Fruit fly (Drosophila melanogaster): Measurements from ENCODE around the gene Klp98A.

The Klp98A gene

DNA sequence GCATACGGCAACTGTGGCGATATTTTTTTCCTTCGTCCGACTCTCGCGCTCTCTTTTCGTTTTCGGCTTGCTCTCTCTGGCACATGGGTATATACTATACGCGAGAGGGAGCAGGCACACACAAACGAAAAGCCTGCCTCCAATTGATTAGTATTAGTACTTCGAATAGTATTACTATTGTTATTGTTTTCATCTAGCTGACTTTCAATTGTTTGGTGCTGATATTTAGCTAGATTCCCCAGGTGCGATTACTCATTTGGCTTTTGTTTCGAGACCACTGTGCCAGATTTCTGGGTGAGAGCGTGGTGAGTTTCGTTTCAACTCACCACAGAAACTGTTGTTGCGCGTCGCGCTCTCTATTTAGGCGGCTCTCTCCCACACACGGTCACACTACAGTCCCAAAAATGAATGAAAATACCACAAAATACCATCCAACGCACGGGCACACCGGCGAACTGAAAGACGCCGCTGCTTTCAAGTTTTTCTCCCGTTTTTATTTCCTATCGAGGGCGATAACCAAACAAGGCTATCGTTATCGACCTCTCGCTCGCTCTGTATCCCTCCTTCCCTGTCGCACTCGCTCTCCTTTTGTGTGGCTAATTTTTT lies 22.4 kb upstream of the Klp98A start (continued):
- TF ChIP-seq seq (GFP tag; IDR thresholded peaks at IDR 0.05): no peak
- TF ChIP-seq CG4360 (GFP tag; IDR thresholded peaks at IDR 0.05): no peak
- peak; percentile 31 for TF ChIP-seq pnt (GFP tag; optimal IDR thresholded peaks at IDR 0.05)
- peak; percentile 48 for TF ChIP-seq CG7839 (tag; optimal IDR thresholded peaks at IDR 0.05)
- TF ChIP-seq E2f2 (GFP tag; IDR thresholded peaks at IDR 0.05): no peak
- TF ChIP-seq CG18619 (GFP tag; optimal IDR thresholded peaks at IDR 0.05): peak; percentile 37
- TF ChIP-seq CG9876 (GFP tag; optimal IDR thresholded peaks at IDR 0.05): peak; percentile 19
- TF ChIP-seq CG11504 (tag; optimal IDR thresholded peaks at IDR 0.05): peak; percentile 60
- TF ChIP-seq CG18599 (GFP tag; optimal IDR thresholded peaks at IDR 0.05): peak; percentile 89
- no peak for TF ChIP-seq wor (GFP tag; IDR thresholded peaks at IDR 0.05)
- TF ChIP-seq Optix (GFP tag; IDR thresholded peaks at IDR 0.05): no peak
- no peak for TF ChIP-seq NFAT (GFP tag; IDR thresholded peaks at IDR 0.05)
- no peak for TF ChIP-seq sim (GFP tag; IDR thresholded peaks at IDR 0.05)
- TF ChIP-seq grau (tag; optimal IDR thresholded peaks at IDR 0.05): peak; percentile 68
- peak in 1 of 3 experiments; percentile 45 for TF ChIP-seq Stat92E (GFP tag; optimal IDR thresholded peaks at IDR 0.05)
- peak; percentile 87 for TF ChIP-seq gfzf (GFP tag; optimal IDR thresholded peaks at IDR 0.05)
- no peak for TF ChIP-seq CG17361 (GFP tag; IDR thresholded peaks at IDR 0.05)
- peak; percentile 95 for TF ChIP-seq sens (GFP tag)
- peak; percentile 85 for TF ChIP-seq CrebB (tag; optimal IDR thresholded peaks at IDR 0.05)
- TF ChIP-seq z (GFP tag; IDR thresholded peaks at IDR 0.05): no peak
- no peak for TF ChIP-seq yki (optimal IDR thresholded peaks at IDR 0.05)
- no peak for TF ChIP-seq CG2889 (GFP tag; IDR thresholded peaks at IDR 0.05)
- no peak for TF ChIP-seq Ptx1 (GFP tag; IDR thresholded peaks at IDR 0.05)
- peak; percentile 54 for TF ChIP-seq chn (GFP tag; optimal IDR thresholded peaks at IDR 0.05)
- TF ChIP-seq CG8478 (optimal IDR thresholded peaks at IDR 0.05): peak; percentile 8
- no peak for TF ChIP-seq kni (GFP tag; optimal IDR thresholded peaks at IDR 0.05)
- peak in 1 of 3 experiments; percentile 31 for TF ChIP-seq lola (GFP tag; optimal IDR thresholded peaks at IDR 0.05)
- peak; percentile 25 for TF ChIP-seq Spps (tag; optimal IDR thresholded peaks at IDR 0.05)
- TF ChIP-seq croc (GFP tag; conservative IDR thresholded peaks at IDR 0.05): no peak
- TF ChIP-seq HmgD (GFP tag; optimal IDR thresholded peaks at IDR 0.05): peak; percentile 39
- peak; percentile 54 for TF ChIP-seq Camta (GFP tag; optimal IDR thresholded peaks at IDR 0.05)
- TF ChIP-seq fru (optimal IDR thresholded peaks at IDR 0.05): no peak
- TF ChIP-seq CG18476 (GFP tag; optimal IDR thresholded peaks at IDR 0.05): peak; percentile 37
- TF ChIP-seq Hr3 (GFP tag; optimal IDR thresholded peaks at IDR 0.05): no peak
- peak; percentile 33 for TF ChIP-seq CG15479 (GFP tag; optimal IDR thresholded peaks at IDR 0.05)
- TF ChIP-seq unc-4 (GFP tag; IDR thresholded peaks at IDR 0.05; ENCODE audit: partially characterized antibody): no peak
- peak; percentile 92 for TF ChIP-seq ewg (GFP tag; optimal IDR thresholded peaks at IDR 0.05)
- no peak for TF ChIP-seq row (GFP tag; IDR thresholded peaks at IDR 0.05)
- TF ChIP-seq sna (GFP tag; IDR thresholded peaks at IDR 0.05; ENCODE audit: partially characterized antibody): no peak
- TF ChIP-seq her (GFP tag; optimal IDR thresholded peaks at IDR 0.05): peak; percentile 42
- no peak for TF ChIP-seq Dad (GFP tag; optimal IDR thresholded peaks at IDR 0.05)
- TF ChIP-seq nmo (GFP tag; optimal IDR thresholded peaks at IDR 0.05): peak; percentile 30
- peak; percentile 42 for TF ChIP-seq NC2β (GFP tag; optimal IDR thresholded peaks at IDR 0.05)
- TF ChIP-seq CG2199 (GFP tag; IDR thresholded peaks at IDR 0.05): no peak
- TF ChIP-seq jing (GFP tag; optimal IDR thresholded peaks at IDR 0.05): no peak
- no peak for TF ChIP-seq CG6175 (GFP tag; IDR thresholded peaks at IDR 0.05)
- TF ChIP-seq CG12071 (GFP tag; optimal IDR thresholded peaks at IDR 0.05): peak; percentile 87
- TF ChIP-seq CG10543 (GFP tag; optimal IDR thresholded peaks at IDR 0.05): peak; percentile 72
- TF ChIP-seq CG13424 (tag; optimal IDR thresholded peaks at IDR 0.05): peak; percentile 71
- peak; percentile 8 for TF ChIP-seq CG12942 (GFP tag; optimal IDR thresholded peaks at IDR 0.05)
- TF ChIP-seq jumu (GFP tag; optimal IDR thresholded peaks at IDR 0.05): peak; percentile 52
- peak; percentile 34 for TF ChIP-seq CG13775 (GFP tag; optimal IDR thresholded peaks at IDR 0.05)
